Worm (Caenorhabditis elegans) whole organism, L4 larva: ENCODE data around the gene ZK938.3.

Source experiments
- F10B5.3 ChIP-seq: sonication (generic microtip); optimal IDR thresholded peaks from 2 replicates; lab custom pipeline; 2016; ENCODE audit warnings: mild to moderate bottlenecking, missing genetic modification characterization, missing compliant biosample characterization
- F37D6.2 ChIP-seq: sonication (generic microtip); optimal IDR thresholded peaks from 2 replicates; lab custom pipeline; 2016; ENCODE audit warnings: mild to moderate bottlenecking, missing genetic modification characterization, missing compliant biosample characterization
- F44E2.7 ChIP-seq: fragments of 200-800 bp; sonication (Bioruptor generic); IDR thresholded peaks from 2 replicates; pipeline ENCODE4 v2.1.2; 2022; ENCODE audit warnings: missing genetic modification characterization, missing compliant biosample characterization
- R02D3.7 ChIP-seq: fragments of 150-350 bp; sonication (generic microtip); optimal IDR thresholded peaks from 3 replicates; lab custom pipeline; 2014; ENCODE audit warnings: missing biosample characterization, missing genetic modification characterization
- aha-1 ChIP-seq: fragments of 150-350 bp; peaks from one replicate; lab custom pipeline; 2014; ENCODE audit warnings: missing biosample characterization, missing genetic modification characterization
- cey-2 ChIP-seq: sonication (generic microtip); optimal IDR thresholded peaks from 3 replicates; lab custom pipeline; 2017; ENCODE audit warnings: missing genetic modification characterization, mild to moderate bottlenecking, missing compliant biosample characterization, antibody characterized with exemption, borderline replicate concordance; ENCODE audit not compliant: insufficient read depth
- daf-16 ChIP-seq, 3 experiments: sonication (generic microtip); optimal IDR thresholded peaks; 2 replicates each; lab custom pipeline; 2016 to 2017; ENCODE audit warnings: missing genetic modification characterization in 3 of 3, missing genetic modification reagents in 3 of 3, mild to moderate bottlenecking in 2 of 3, missing compliant biosample characterization in 2 of 3, missing biosample characterization in 1 of 3, moderate library complexity in 1 of 3
- dmd-6 ChIP-seq: fragments of 200-800 bp; sonication (Bioruptor generic); IDR thresholded peaks from 2 replicates; pipeline ENCODE4 v1.3.6; 2022; ENCODE audit warnings: missing genetic modification reagents, missing genetic modification characterization, missing compliant biosample characterization
- dve-1 ChIP-seq: sonication (generic microtip); optimal IDR thresholded peaks from 2 replicates; lab custom pipeline; 2017; ENCODE audit warnings: antibody characterized with exemption, mild to moderate bottlenecking, missing genetic modification characterization, missing compliant biosample characterization; ENCODE audit not compliant: insufficient read depth
- hlh-11 ChIP-seq: fragments of 200-800 bp; sonication (Bioruptor generic); optimal IDR thresholded peaks from 2 replicates; lab custom pipeline; 2018; ENCODE audit warnings: mild to moderate bottlenecking, missing genetic modification characterization, missing compliant biosample characterization
- hlh-30 ChIP-seq: sonication (generic microtip); optimal IDR thresholded peaks from 2 replicates; lab custom pipeline; 2017; ENCODE audit warnings: antibody characterized with exemption, mild to moderate bottlenecking, missing genetic modification characterization, missing compliant biosample characterization; ENCODE audit not compliant: insufficient read depth
- lim-7 ChIP-seq: fragments of 200-800 bp; sonication (Bioruptor generic); IDR thresholded peaks from 2 replicates; pipeline ENCODE4 v1.3.6; 2022; ENCODE audit warnings: missing genetic modification characterization, missing compliant biosample characterization
- lsy-2 ChIP-seq, 2 experiments: fragments of 150-350 bp in 1 of 2; sonication (generic microtip) in 1 of 2; optimal IDR thresholded peaks; 2 replicates each; lab custom pipeline; 2014 to 2017; ENCODE audit warnings: missing biosample characterization in 2 of 2, missing genetic modification characterization in 2 of 2
- madf-5 ChIP-seq, 2 experiments: fragments of 200-800 bp; sonication (Bioruptor generic); IDR thresholded peaks; 2 replicates each; pipeline ENCODE4 v1.3.6; 2022; ENCODE audit warnings: missing compliant biosample characterization in 2 of 2, missing genetic modification characterization in 2 of 2
- mdl-1 ChIP-seq, 2 experiments: fragments of 150-350 bp in 1 of 2; sonication (generic microtip) in 1 of 2; optimal IDR thresholded peaks; 2 replicates each; lab custom pipeline; 2014 to 2017; ENCODE audit warnings: missing biosample characterization in 2 of 2, missing genetic modification characterization in 2 of 2
- mdt-29 ChIP-seq: fragments of 200-800 bp; sonication (Bioruptor generic); IDR thresholded peaks from 2 replicates; pipeline ENCODE4 v1.3.6; 2022; ENCODE audit warnings: missing genetic modification reagents, missing genetic modification characterization, missing compliant biosample characterization
- mxl-3 ChIP-seq: fragments of 200-800 bp; sonication (Bioruptor generic); optimal IDR thresholded peaks from 2 replicates; lab custom pipeline; 2018; ENCODE audit warnings: mild to moderate bottlenecking, missing genetic modification characterization, missing compliant biosample characterization
- nhr-102 ChIP-seq: sonication (generic microtip); optimal IDR thresholded peaks from 2 replicates; lab custom pipeline; 2016; ENCODE audit warnings: mild to moderate bottlenecking, missing genetic modification characterization, moderate library complexity, missing compliant biosample characterization
- nhr-237 ChIP-seq: sonication (generic microtip); optimal IDR thresholded peaks from 2 replicates; lab custom pipeline; 2017; ENCODE audit warnings: missing biosample characterization, missing genetic modification characterization
- nhr-28 ChIP-seq: fragments of 150-350 bp; optimal IDR thresholded peaks from 2 replicates; lab custom pipeline; 2014; ENCODE audit warnings: missing biosample characterization, missing genetic modification characterization
- nhr-48 ChIP-seq: sonication (generic microtip); optimal IDR thresholded peaks from 2 replicates; lab custom pipeline; 2016; ENCODE audit warnings: mild to moderate bottlenecking, missing genetic modification characterization, missing compliant biosample characterization
- nhr-6 ChIP-seq: fragments of 150-350 bp; optimal IDR thresholded peaks from 2 replicates; lab custom pipeline; 2014; ENCODE audit warnings: missing biosample characterization, missing genetic modification characterization
- nhr-77 ChIP-seq: fragments of 150-350 bp; optimal IDR thresholded peaks from 2 replicates; lab custom pipeline; 2014; ENCODE audit warnings: missing biosample characterization, missing genetic modification characterization
- pqm-1 ChIP-seq: sonication (generic microtip); optimal IDR thresholded peaks from 2 replicates; lab custom pipeline; 2017; ENCODE audit warnings: missing biosample characterization, missing genetic modification characterization
- sdz-12 ChIP-seq: fragments of 200-800 bp; sonication (Bioruptor generic); optimal IDR thresholded peaks from 2 replicates; lab custom pipeline; 2018; ENCODE audit warnings: mild to moderate bottlenecking, missing genetic modification characterization, missing compliant biosample characterization
- skn-1 ChIP-seq: fragments of 150-350 bp; optimal IDR thresholded peaks from 2 replicates; lab custom pipeline; 2014; ENCODE audit warnings: missing biosample characterization, missing genetic modification characterization
- tra-1 ChIP-seq: fragments of 200-800 bp; sonication (Bioruptor generic); IDR thresholded peaks from 2 replicates; pipeline ENCODE4 v1.3.6; 2022; ENCODE audit warnings: missing genetic modification reagents, missing genetic modification characterization, missing compliant biosample characterization
- unc-62 ChIP-seq, 3 experiments: fragments of 150-350 bp in 1 of 3; sonication (generic microtip); optimal IDR thresholded peaks in 2 of 3; peaks in 1 of 3; 1 replicate in 1 of 3; 2 replicates in 2 of 3; lab custom pipeline; 2014 to 2017; ENCODE audit warnings: missing biosample characterization in 3 of 3, missing genetic modification characterization in 3 of 3, missing genetic modification reagents in 3 of 3, missing genotype in 1 of 3

ZK938.3 gene

ce11 chrII:9828502-9828901, 5.3 kb downstream of the ZK938.3 start:
- TF ChIP-seq madf-5 (GFP tag; IDR thresholded peaks at IDR 0.05; lab: Robert Waterston, UW) = no peak

- no peak for TF ChIP-seq skn-1 (tag; lab: Kevin White, UChicago)
- TF ChIP-seq aha-1 = peak; percentile 53
- TF ChIP-seq lim-7 = no peak
- no peak for TF ChIP-seq sdz-12
- TF ChIP-seq R02D3.7 (tag; lab: Kevin White, UChicago) = no peak
- TF ChIP-seq F10B5.3 (tag; lab: Kevin White, UChicago) = no peak
Measured at ce11 chrII:9827852-9828251, 5.9 kb downstream of the ZK938.3 start, which contains the start of gene eyg-1. TSS of gene eyg-1 (minus strand) at chrII:9827952.

- TF ChIP-seq nhr-48 (no peak), aha-1 (peak; percentile 56)
Measured at ce11 chrII:9826946-9827345, 6.8 kb downstream of the ZK938.3 start.

- TF ChIP-seq pqm-1 (tag; lab: Kevin White, UChicago) = peak; percentile 91
- TF ChIP-seq mdt-29 = no peak
- TF ChIP-seq mxl-3 = peak; percentile 56
- no peak for TF ChIP-seq cey-2 (tag; lab: Kevin White, UChicago)
- TF ChIP-seq F44E2.7 = no peak
- TF ChIP-seq F37D6.2 (tag; lab: Kevin White, UChicago) = no peak
- peak in 1 of 2 experiments; percentile 66 for TF ChIP-seq mdl-1 (tag; optimal IDR thresholded peaks at IDR 0.05; lab: Kevin White, UChicago)
- TF ChIP-seq nhr-102 (tag; lab: Kevin White, UChicago) = peak; percentile 93
- TF ChIP-seq nhr-28 (tag; lab: Kevin White, UChicago) = peak; percentile 78
- TF ChIP-seq dmd-6 (GFP tag; lab: Robert Waterston, UW) = peak; percentile 90
- peak; percentile 91 for TF ChIP-seq hlh-30 (tag; lab: Kevin White, UChicago)
- TF ChIP-seq daf-16 (GFP tag; optimal IDR thresholded peaks at IDR 0.05; lab: Kevin White, UChicago) = no peak
- peak; percentile 71 for TF ChIP-seq daf-16 (tag; optimal IDR thresholded peaks at IDR 0.05; lab: Kevin White, UChicago)
- peak; percentile 79 for TF ChIP-seq hlh-11
- TF ChIP-seq dve-1 (tag; lab: Kevin White, UChicago) = peak; percentile 68
- TF ChIP-seq unc-62 (GFP tag; optimal IDR thresholded peaks at IDR 0.05 in 1 of 2; lab: Kevin White, UChicago) = peak in 1 of 2 experiments; percentile 21
- TF ChIP-seq unc-62 (tag; optimal IDR thresholded peaks at IDR 0.05; lab: Kevin White, UChicago) = no peak
- TF ChIP-seq tra-1 = 0 out of 2 replicates have a peak, but pooled peaks have one; percentile 29
- TF ChIP-seq nhr-77 (tag; lab: Kevin White, UChicago) = peak; percentile 1
- peak; percentile 38 for TF ChIP-seq aha-1
Measured at ce11 chrII:9807519-9807972, 26.2 kb downstream of the ZK938.3 start, which contains the start of gene cyp-13A8. TSS of gene cyp-13A8 (minus strand) at chrII:9807569.

ce11 chrII:9803320-9803719, 30.4 kb downstream of the ZK938.3 start, which contains the start of gene cyp-13A7:
TSS of gene cyp-13A7 (plus strand) at chrII:9803620.
- TF ChIP-seq nhr-237 (tag; lab: Kevin White, UChicago) = no peak
- peak; percentile 17 for TF ChIP-seq nhr-28 (tag; lab: Kevin White, UChicago)
- peak; percentile 6; the same call in 1 of the 2 replicates for TF ChIP-seq dmd-6 (GFP tag; lab: Robert Waterston, UW)

ce11 chrII:9802642-9803041, 31.1 kb downstream of the ZK938.3 start, which contains the start of gene cyp-13A6:
TSS of gene cyp-13A6 (minus strand) at chrII:9802821.
- no peak for TF ChIP-seq nhr-6
- no peak for TF ChIP-seq daf-16 (GFP tag; optimal IDR thresholded peaks at IDR 0.05; lab: Kevin White, UChicago)
- TF ChIP-seq daf-16 (tag; optimal IDR thresholded peaks at IDR 0.05; lab: Kevin White, UChicago) = peak; percentile 68
- TF ChIP-seq lsy-2 (tag; optimal IDR thresholded peaks at IDR 0.05; lab: Kevin White, UChicago) = no peak
- peak; percentile 46; the same call in 1 of the 2 replicates for TF ChIP-seq dmd-6 (GFP tag; lab: Robert Waterston, UW)
- TF ChIP-seq hlh-11 = peak; percentile 18
- TF ChIP-seq nhr-28 (tag; lab: Kevin White, UChicago) = peak; percentile 63
